Worm (Caenorhabditis elegans): ENCODE results near the gene ZK829.7.

- TF ChIP-seq him-1 (tag; optimal IDR thresholded peaks at IDR 0.05) = no peak
- TF ChIP-seq dao-5 (tag; optimal IDR thresholded peaks at IDR 0.05) = no peak
These were observed 39.3 kb downstream of the ZK829.7 start, which contains the start of gene ZK822.1 for ce11 chrIV:11922011-11922410.

Measured in whole organism, L4/young adult.